Fruit fly (Drosophila melanogaster): Measurements from ENCODE around the gene Ttc1.

dm6 chr3R:16432665-16433065, 10.1 kb downstream of the Ttc1 start, which contains the start of gene Fntb:
- peak; percentile 5 for TF ChIP-seq Crg-1 (GFP tag; optimal IDR thresholded peaks at IDR 0.05)
- no peak for TF ChIP-seq Clk (GFP tag; optimal IDR thresholded peaks at IDR 0.05)
- peak; percentile 76 for TF ChIP-seq CG14711 (tag; optimal IDR thresholded peaks at IDR 0.05)
- TF ChIP-seq pad (GFP tag; optimal IDR thresholded peaks at IDR 0.05) = peak; percentile 56
- TF ChIP-seq ovo (GFP tag; optimal IDR thresholded peaks at IDR 0.05) = no peak
- peak; percentile 29 for TF ChIP-seq tj (GFP tag; optimal IDR thresholded peaks at IDR 0.05)
- TF ChIP-seq CG7101 (tag; optimal IDR thresholded peaks at IDR 0.05) = peak; percentile 85
- peak; percentile 64 for TF ChIP-seq CG11617 (GFP tag; optimal IDR thresholded peaks at IDR 0.05)
- TF ChIP-seq toe (GFP tag; optimal IDR thresholded peaks at IDR 0.05) = peak; percentile 55
- peak; percentile 97 for TF ChIP-seq kay (GFP tag; ENCODE audit: borderline replicate concordance)
- TF ChIP-seq Hr96 (GFP tag; optimal IDR thresholded peaks at IDR 0.05) = no peak
- peak; percentile 81 for TF ChIP-seq CG33017 (tag; optimal IDR thresholded peaks at IDR 0.05)

Measured in whole organism, adult.